Worm (Caenorhabditis elegans) whole organism, L1 larva: ENCODE data around the gene F22F7.3.

Experiments
- C04F5.9 ChIP-seq: sonication (generic microtip); optimal IDR thresholded peaks from 2 replicates; lab custom pipeline; 2016; ENCODE audit warnings: missing genetic modification characterization, missing compliant biosample characterization
- C34B4.2 ChIP-seq: sonication (generic microtip); optimal IDR thresholded peaks from 2 replicates; lab custom pipeline; 2017; ENCODE audit warnings: mild to moderate bottlenecking, missing genetic modification characterization, missing compliant biosample characterization
- F16B12.6 ChIP-seq: fragments of 150-350 bp; optimal IDR thresholded peaks from 2 replicates; lab custom pipeline; 2014; ENCODE audit warnings: missing biosample characterization, missing genetic modification characterization
- Y116A8C.19 ChIP-seq: sonication (generic microtip); optimal IDR thresholded peaks from 2 replicates; lab custom pipeline; 2016; ENCODE audit warnings: missing compliant biosample characterization, missing genetic modification characterization, borderline replicate concordance
- ama-1 ChIP-seq: fragments of 150-350 bp; optimal IDR thresholded peaks from 2 replicates; lab custom pipeline; 2014
- ceh-63 ChIP-seq: fragments of 200-800 bp; sonication (Bioruptor generic); optimal IDR thresholded peaks from 2 replicates; lab custom pipeline; 2018; ENCODE audit warnings: mild to moderate bottlenecking, missing genetic modification characterization, missing compliant biosample characterization
- ceh-8 ChIP-seq: fragments of 200-800 bp; sonication (Bioruptor generic); optimal IDR thresholded peaks from 2 replicates; lab custom pipeline; 2018; ENCODE audit warnings: mild to moderate bottlenecking, missing genetic modification characterization, moderate library complexity, missing compliant biosample characterization
- ceh-88 ChIP-seq: fragments of 200-800 bp; sonication (Bioruptor generic); IDR thresholded peaks from 2 replicates; pipeline ENCODE4 v1.3.6; 2022; ENCODE audit warnings: missing genetic modification characterization, missing compliant biosample characterization
- ceh-90 ChIP-seq: sonication (generic microtip); optimal IDR thresholded peaks from 2 replicates; lab custom pipeline; 2016; ENCODE audit warnings: missing genetic modification characterization, missing compliant biosample characterization
- ces-1 ChIP-seq: fragments of 150-350 bp; optimal IDR thresholded peaks from 2 replicates; lab custom pipeline; 2014; ENCODE audit warnings: missing biosample characterization, missing genetic modification reagents, missing genetic modification characterization
- efl-1 ChIP-seq, 4 experiments: fragments of 150-350 bp; optimal IDR thresholded peaks in 3 of 4; peaks in 1 of 4; 1 replicate in 1 of 4; 2 replicates in 3 of 4; lab custom pipeline; 2014; ENCODE audit warnings: missing biosample characterization in 2 of 4, missing genetic modification characterization in 2 of 4, missing genetic modification reagents in 2 of 4
- efl-3 ChIP-seq: fragments of 200-800 bp; sonication (Bioruptor generic); optimal IDR thresholded peaks from 2 replicates; lab custom pipeline; 2018; ENCODE audit warnings: mild to moderate bottlenecking, missing genetic modification characterization, missing compliant biosample characterization
- egl-27 ChIP-seq, 2 experiments: fragments of 150-350 bp in 1 of 2; sonication (generic microtip); optimal IDR thresholded peaks; 3 replicates each; lab custom pipeline; 2017 to 2018; ENCODE audit warnings: missing biosample characterization in 2 of 2, missing genetic modification characterization in 2 of 2, missing genetic modification reagents in 2 of 2
- elt-2 ChIP-seq: sonication (generic microtip); optimal IDR thresholded peaks from 2 replicates; lab custom pipeline; 2016; ENCODE audit warnings: missing genetic modification characterization, mild to moderate bottlenecking, inconsistent platforms, missing compliant biosample characterization, missing genetic modification reagents
- elt-3 ChIP-seq, 6 experiments: fragments of 150-350 bp in 1 of 6; sonication (generic microtip); optimal IDR thresholded peaks; 2 replicates each; lab custom pipeline; 2017 to 2018; ENCODE audit warnings: missing biosample characterization in 6 of 6, missing genetic modification characterization in 6 of 6, inconsistent platforms in 1 of 6
- fkh-10 ChIP-seq: sonication (generic microtip); optimal IDR thresholded peaks from 2 replicates; lab custom pipeline; 2017; ENCODE audit warnings: missing biosample characterization, missing genetic modification reagents, missing genetic modification characterization
- grh-1 ChIP-seq: fragments of 200-800 bp; sonication (Bioruptor generic); IDR thresholded peaks from 2 replicates; pipeline ENCODE4 v1.3.6; 2022; ENCODE audit warnings: missing genetic modification reagents, missing genetic modification characterization, missing compliant biosample characterization
- hlh-4 ChIP-seq: sonication (generic microtip); optimal IDR thresholded peaks from 2 replicates; lab custom pipeline; 2016; ENCODE audit warnings: mild to moderate bottlenecking, missing genetic modification characterization, missing compliant biosample characterization
- lin-13 ChIP-seq: fragments of 150-350 bp; optimal IDR thresholded peaks from 2 replicates; lab custom pipeline; 2014; ENCODE audit warnings: missing biosample characterization, missing genetic modification reagents, missing genetic modification characterization
- lin-14 ChIP-seq: fragments of 200-800 bp; sonication (Bioruptor generic); optimal IDR thresholded peaks from 2 replicates; lab custom pipeline; 2018; ENCODE audit warnings: mild to moderate bottlenecking, missing genetic modification characterization, moderate library complexity, missing compliant biosample characterization
- lin-15B ChIP-seq: fragments of 150-350 bp; sonication (generic microtip); optimal IDR thresholded peaks from 3 replicates; lab custom pipeline; 2014; ENCODE audit warnings: missing biosample characterization, missing genetic modification characterization
- lin-35 ChIP-seq, 2 experiments: fragments of 150-350 bp; optimal IDR thresholded peaks; 2 replicates each; lab custom pipeline; 2014; ENCODE audit warnings: missing biosample characterization in 2 of 2, missing genetic modification characterization in 2 of 2, missing genetic modification reagents in 2 of 2
- lir-3 ChIP-seq: sonication (generic microtip); optimal IDR thresholded peaks from 2 replicates; lab custom pipeline; 2016; ENCODE audit warnings: mild to moderate bottlenecking, missing genetic modification characterization, moderate library complexity, missing compliant biosample characterization; ENCODE audit not compliant: poor library complexity
- lsy-2 ChIP-seq, 2 experiments: fragments of 150-350 bp; optimal IDR thresholded peaks; 2 replicates each; lab custom pipeline; 2014; ENCODE audit warnings: missing biosample characterization in 2 of 2, missing genetic modification characterization in 2 of 2
- mab-9 ChIP-seq: fragments of 200-800 bp; sonication (Bioruptor generic); IDR thresholded peaks from 2 replicates; pipeline ENCODE4 v1.3.6; 2022; ENCODE audit warnings: missing genetic modification reagents, missing genetic modification characterization, missing compliant biosample characterization
- nhr-19 ChIP-seq: fragments of 200-800 bp; sonication (Bioruptor generic); conservative IDR thresholded peaks from 2 replicates; pipeline ENCODE4 v1.3.6; 2022; ENCODE audit warnings: missing genetic modification characterization, missing compliant biosample characterization
- nhr-28 ChIP-seq: fragments of 150-350 bp; optimal IDR thresholded peaks from 2 replicates; lab custom pipeline; 2014; ENCODE audit warnings: missing biosample characterization, missing genetic modification characterization
- nhr-47 ChIP-seq: sonication (generic microtip); optimal IDR thresholded peaks from 2 replicates; lab custom pipeline; 2016; ENCODE audit warnings: mild to moderate bottlenecking, missing genetic modification characterization, moderate library complexity, missing compliant biosample characterization
- nhr-71 ChIP-seq: sonication (generic microtip); optimal IDR thresholded peaks from 2 replicates; lab custom pipeline; 2016; ENCODE audit warnings: mild to moderate bottlenecking, missing genetic modification characterization, moderate library complexity, missing compliant biosample characterization
- nhr-77 ChIP-seq: fragments of 150-350 bp; optimal IDR thresholded peaks from 2 replicates; lab custom pipeline; 2014; ENCODE audit warnings: missing biosample characterization, missing genetic modification characterization
- nhr-84 ChIP-seq: sonication (generic microtip); optimal IDR thresholded peaks from 2 replicates; lab custom pipeline; 2017; ENCODE audit warnings: missing biosample characterization, missing genetic modification characterization
- nhr-90 ChIP-seq: sonication (generic microtip); optimal IDR thresholded peaks from 2 replicates; lab custom pipeline; 2016; ENCODE audit warnings: mild to moderate bottlenecking, missing genetic modification characterization, missing compliant biosample characterization; ENCODE audit not compliant: poor library complexity
- pax-3 ChIP-seq: fragments of 200-800 bp; sonication (Bioruptor generic); optimal IDR thresholded peaks from 2 replicates; lab custom pipeline; 2018; ENCODE audit warnings: mild to moderate bottlenecking, missing genetic modification characterization, moderate library complexity, missing compliant biosample characterization
- pqm-1 ChIP-seq: sonication (generic microtip); optimal IDR thresholded peaks from 3 replicates; lab custom pipeline; 2017; ENCODE audit warnings: missing biosample characterization, missing genetic modification characterization
- snu-23 ChIP-seq: sonication (generic microtip); optimal IDR thresholded peaks from 2 replicates; lab custom pipeline; 2016; ENCODE audit warnings: missing genetic modification characterization, missing compliant biosample characterization
- sox-4 ChIP-seq: sonication (generic microtip); optimal IDR thresholded peaks from 2 replicates; lab custom pipeline; 2016; ENCODE audit warnings: missing genetic modification characterization, missing compliant biosample characterization
- sup-37 ChIP-seq: fragments of 200-800 bp; sonication (Bioruptor generic); optimal IDR thresholded peaks from 2 replicates; lab custom pipeline; 2018; ENCODE audit warnings: mild to moderate bottlenecking, missing genetic modification characterization, missing compliant biosample characterization
- swsn-7 ChIP-seq: sonication (generic microtip); optimal IDR thresholded peaks from 2 replicates; lab custom pipeline; 2016; ENCODE audit warnings: missing genetic modification characterization, missing compliant biosample characterization
- tlp-1 ChIP-seq: fragments of 150-350 bp; optimal IDR thresholded peaks from 2 replicates; lab custom pipeline; 2014; ENCODE audit warnings: missing biosample characterization, missing genetic modification characterization
- unc-86 ChIP-seq: sonication (generic microtip); optimal IDR thresholded peaks from 2 replicates; lab custom pipeline; 2016; ENCODE audit warnings: missing genetic modification characterization, missing compliant biosample characterization
- unc-98 ChIP-seq: fragments of 200-800 bp; sonication (Bioruptor generic); IDR thresholded peaks from 2 replicates; pipeline ENCODE4 v1.3.6; 2022; ENCODE audit warnings: missing genetic modification characterization, missing compliant biosample characterization
- vab-15 ChIP-seq: sonication (generic microtip); optimal IDR thresholded peaks from 2 replicates; lab custom pipeline; 2017; ENCODE audit warnings: missing genotype, mild to moderate bottlenecking, missing genetic modification characterization, missing compliant biosample characterization
- zip-4 ChIP-seq: fragments of 200-800 bp; sonication (Bioruptor generic); optimal IDR thresholded peaks from 2 replicates; lab custom pipeline; 2018; ENCODE audit warnings: mild to moderate bottlenecking, missing genetic modification characterization, moderate library complexity, missing compliant biosample characterization
- ztf-4 ChIP-seq: fragments of 150-350 bp; optimal IDR thresholded peaks from 2 replicates; lab custom pipeline; 2014; ENCODE audit warnings: missing biosample characterization, missing genetic modification characterization

F22F7.3 gene

DNA sequence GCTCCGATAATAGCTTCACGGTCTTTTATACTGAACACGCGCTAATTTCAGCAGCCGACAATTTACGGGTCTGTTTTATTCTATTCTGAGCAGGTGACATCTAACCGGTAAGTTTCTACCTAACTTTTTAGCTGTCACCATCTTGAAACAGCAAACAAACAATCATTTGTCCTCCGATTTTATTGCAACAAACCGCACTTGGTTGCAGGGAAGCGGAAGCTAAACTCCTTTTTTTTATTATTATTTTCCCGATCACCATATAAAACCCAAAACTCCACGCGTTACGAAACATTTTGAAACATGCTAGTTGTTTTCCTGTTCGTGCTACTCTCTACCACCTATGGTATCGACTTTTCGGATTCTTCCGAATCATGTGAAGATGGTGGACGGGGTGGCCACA lies 12.8 kb upstream of the F22F7.3 start, which contains the start of gene clec-208:
clec-208 (plus strand) TSS at position 301 of the 400 bp plus-strand sequence.
- TF ChIP-seq nhr-19 (GFP tag; lab: Robert Waterston, UW), result no peak
- no peak for TF ChIP-seq sox-4
- no peak for TF ChIP-seq ceh-90
- TF ChIP-seq tlp-1 (tag; lab: Kevin White, UChicago), result no peak
- no peak for TF ChIP-seq lin-13 (GFP tag; lab: Kevin White, UChicago)
- TF ChIP-seq lin-15B (tag; lab: Kevin White, UChicago), result no peak

DNA sequence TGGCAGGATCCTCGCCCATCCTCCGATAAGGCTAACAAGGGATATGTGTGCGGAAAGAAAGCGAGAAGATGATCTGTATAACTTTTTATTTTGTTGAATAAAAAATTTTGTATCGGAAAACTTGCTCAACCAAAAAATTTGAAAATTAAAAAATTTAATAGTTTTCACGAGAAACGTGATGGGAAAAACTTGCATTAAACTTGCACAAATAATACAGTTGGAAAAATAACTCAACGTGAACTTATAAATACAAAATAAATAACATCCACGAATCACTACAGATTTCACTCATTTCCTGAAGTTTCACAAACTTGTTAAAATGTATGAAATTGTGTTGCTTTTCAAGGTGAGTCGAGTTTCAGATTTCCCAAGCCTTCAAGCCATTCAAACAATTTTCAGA lies 11.4 kb upstream of the F22F7.3 start, which contains the start of gene F36F12.7:
F36F12.7 (plus strand) TSS at position 301 of the 400 bp plus-strand sequence.
- no peak for TF ChIP-seq zip-4 (GFP tag; lab: Kevin White, UChicago)
- no peak for TF ChIP-seq tlp-1 (tag; lab: Kevin White, UChicago)
- no peak for TF ChIP-seq lsy-2 (tag; optimal IDR thresholded peaks at IDR 0.05; lab: Kevin White, UChicago)
- no peak for TF ChIP-seq pqm-1 (tag; lab: Kevin White, UChicago)

DNA sequence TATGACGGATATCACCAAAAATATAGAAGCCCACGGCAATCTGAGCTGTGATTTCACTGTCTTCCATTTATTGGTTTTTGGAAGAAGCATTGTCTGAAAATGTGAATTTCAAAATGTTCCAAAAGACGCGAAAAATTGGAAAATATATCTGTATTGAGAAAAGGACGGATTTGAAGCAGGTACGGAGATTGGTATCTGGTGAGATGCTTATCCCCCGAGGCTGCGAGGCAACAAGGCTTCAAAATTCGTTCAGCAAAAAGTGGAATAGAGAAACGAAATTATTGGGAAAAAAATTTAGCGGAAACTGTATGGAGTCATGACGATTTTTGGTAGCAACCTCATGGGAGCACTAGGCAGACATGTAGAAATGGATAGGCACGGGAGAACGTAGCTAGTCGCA lies 7.3 kb upstream of the F22F7.3 start, which contains the start of gene F36F12.1:
F36F12.1 (minus strand) TSS at position 101 of the 400 bp plus-strand sequence.
- no peak for TF ChIP-seq lin-14 (GFP tag; lab: Kevin White, UChicago)
- no peak for TF ChIP-seq ceh-8 (GFP tag; lab: Kevin White, UChicago)
- TF ChIP-seq sup-37, result no peak
- TF ChIP-seq efl-1 (optimal IDR thresholded peaks at IDR 0.05; lab: Kevin White, UChicago), result no peak
- peak in 1 of 2 experiments; percentile 55 for TF ChIP-seq efl-1 (GFP tag; optimal IDR thresholded peaks at IDR 0.05 in 1 of 2; lab: Kevin White, UChicago)

DNA sequence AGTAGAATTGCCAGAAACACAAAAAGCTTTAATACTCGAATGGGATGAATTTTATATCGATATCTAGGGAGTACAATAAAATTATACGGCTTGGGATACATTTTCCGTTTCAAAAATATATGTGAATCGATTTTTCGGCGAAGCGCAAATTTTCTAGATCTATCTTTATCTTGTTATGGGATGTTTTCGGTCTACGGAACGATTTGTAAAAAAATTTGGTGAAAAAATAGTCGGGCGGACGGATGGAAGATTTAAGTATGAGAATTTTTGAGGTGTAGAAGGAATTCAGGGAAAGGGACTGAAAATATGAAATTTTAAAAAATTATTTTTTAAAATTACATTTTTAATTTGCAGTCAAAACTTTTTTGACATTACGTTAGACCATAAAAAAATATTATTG lies 4.5 kb upstream of the F22F7.3 start, which contains the start of gene F22F7.4:
F22F7.4 (minus strand) TSS at position 101 of the 400 bp plus-strand sequence.
- TF ChIP-seq swsn-7 (tag; lab: Kevin White, UChicago) (no peak), elt-3 (tag; optimal IDR thresholded peaks at IDR 0.05; lab: Kevin White, UChicago) (no peak), ceh-63 (GFP tag; lab: Kevin White, UChicago) (no peak), nhr-77 (tag; lab: Kevin White, UChicago) (no peak), nhr-84 (tag; lab: Kevin White, UChicago) (no peak), ceh-88 (GFP tag; lab: Robert Waterston, UW) (no peak), zip-4 (GFP tag; lab: Kevin White, UChicago) (no peak), hlh-4 (tag; lab: Kevin White, UChicago) (no peak), Y116A8C.19 (tag; lab: Kevin White, UChicago) (no peak), vab-15 (tag; lab: Kevin White, UChicago) (no peak), nhr-47 (tag; lab: Kevin White, UChicago) (no peak), egl-27 (tag; optimal IDR thresholded peaks at IDR 0.05; lab: Kevin White, UChicago) (no peak), nhr-71 (tag; lab: Kevin White, UChicago) (no peak)
- TF ChIP-seq, all 84 proteins: peak for 0

DNA sequence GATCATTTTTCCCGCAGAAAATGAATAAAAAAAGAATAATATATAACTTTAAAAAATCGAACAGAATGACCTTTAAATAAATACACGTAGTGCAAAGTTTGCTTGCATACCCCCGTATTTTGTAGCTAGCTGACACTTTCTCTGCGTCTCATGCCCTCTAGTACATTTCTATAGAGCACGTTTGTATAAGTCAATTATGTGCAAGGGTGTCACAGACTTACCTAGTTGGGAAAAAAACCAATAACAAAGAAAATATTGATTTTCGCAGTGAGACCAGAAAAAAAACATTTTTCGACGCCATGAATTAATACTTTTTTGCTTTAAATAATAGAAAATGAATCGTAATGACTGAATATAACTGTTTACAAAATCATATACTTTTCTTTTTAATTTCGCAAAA lies 1.2 kb upstream of the F22F7.3 start, which contains the start of gene ckb-4:
ckb-4 (minus strand) TSS at position 140 of the 400 bp plus-strand sequence.
- TF ChIP-seq lir-3, result no peak
- TF ChIP-seq nhr-28 (tag; lab: Kevin White, UChicago), result no peak
- TF ChIP-seq nhr-19 (GFP tag; lab: Robert Waterston, UW), result no peak
- no peak for TF ChIP-seq nhr-90 (tag; lab: Kevin White, UChicago)
- TF ChIP-seq elt-3 (tag; optimal IDR thresholded peaks at IDR 0.05; lab: Kevin White, UChicago), result no peak
- no peak for TF ChIP-seq grh-1 (GFP tag; lab: Robert Waterston, UW)
- TF ChIP-seq ces-1 (GFP tag; lab: Kevin White, UChicago), result no peak
- TF ChIP-seq elt-2 (tag; lab: Kevin White, UChicago), result no peak
- TF ChIP-seq ztf-4 (tag; lab: Kevin White, UChicago), result no peak
- no peak for TF ChIP-seq efl-3 (GFP tag; lab: Kevin White, UChicago)
- TF ChIP-seq ama-1 (lab: Kevin White, UChicago), result no peak
- TF ChIP-seq mab-9 (GFP tag; lab: Robert Waterston, UW), result no peak
- TF ChIP-seq unc-86 (tag; lab: Kevin White, UChicago), result no peak
- no peak for TF ChIP-seq unc-98 (GFP tag; lab: Robert Waterston, UW)
- no peak for TF ChIP-seq C34B4.2
- peak; percentile 48 to 66 for TF ChIP-seq lin-35 (GFP tag; optimal IDR thresholded peaks at IDR 0.05; lab: Kevin White, UChicago)
- no peak for TF ChIP-seq F16B12.6 (tag; lab: Kevin White, UChicago)
- no peak for TF ChIP-seq snu-23
- TF ChIP-seq pax-3 (tag; lab: Kevin White, UChicago), result no peak
- no peak for TF ChIP-seq fkh-10 (GFP tag; lab: Kevin White, UChicago)
- TF ChIP-seq C04F5.9, result no peak
